Worm (Caenorhabditis elegans): ENCODE results near the gene pitr-5.

The pitr-5 gene

DNA sequence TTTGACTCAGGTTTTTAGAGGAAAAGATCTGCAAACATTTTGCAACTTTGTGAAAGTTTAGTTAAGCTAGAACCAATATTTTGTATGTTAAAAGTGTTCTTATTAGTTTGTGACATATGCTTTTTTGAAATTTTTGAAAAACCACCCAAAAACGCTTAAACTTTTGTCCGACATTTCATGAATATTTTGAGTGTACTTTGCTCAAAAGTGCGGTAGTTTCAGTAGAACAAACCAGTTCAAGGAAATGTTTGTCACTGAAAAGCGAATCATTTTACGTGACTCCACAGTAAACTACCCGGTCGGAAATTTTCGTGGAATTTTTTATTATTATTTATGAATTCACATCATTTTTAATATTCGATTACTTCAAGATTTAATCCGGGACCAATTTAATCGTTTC is at the start of gene pitr-5:
pitr-5 (plus strand) TSS at position 301 of the 400 bp plus-strand sequence.
- TF ChIP-seq aly-2 (tag; optimal IDR thresholded peaks at IDR 0.05): no peak
- TF ChIP-seq lin-15B (tag; optimal IDR thresholded peaks at IDR 0.05): no peak
- TF ChIP-seq jun-1 (tag; optimal IDR thresholded peaks at IDR 0.05): no peak
- TF ChIP-seq egl-27 (tag; optimal IDR thresholded peaks at IDR 0.05): no peak
- no peak for TF ChIP-seq ZK546.5 (tag; optimal IDR thresholded peaks at IDR 0.05)
- no peak for TF ChIP-seq egl-5 (tag; optimal IDR thresholded peaks at IDR 0.05)

DNA sequence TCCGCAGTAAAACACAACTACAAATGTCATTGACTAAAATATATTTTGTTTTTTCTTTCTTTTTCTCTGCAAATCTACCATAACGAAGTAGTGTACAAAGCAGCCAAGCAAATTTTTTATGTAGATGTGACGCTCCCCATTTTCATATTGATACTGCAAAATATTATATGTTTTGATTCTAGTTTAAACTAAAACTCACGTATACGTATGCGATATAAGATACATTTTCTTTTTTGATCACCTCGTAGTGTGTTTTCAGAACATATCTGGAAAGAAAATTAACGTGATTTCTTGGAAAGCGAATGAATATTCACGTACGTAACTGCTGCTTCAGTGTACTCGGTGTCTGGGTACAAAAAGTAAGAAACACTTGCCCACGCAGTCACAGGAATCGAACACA is 47.8 kb upstream of the pitr-5 start:
- TF ChIP-seq daf-12 (tag; optimal IDR thresholded peaks at IDR 0.05) (no peak), nhr-67 (tag; optimal IDR thresholded peaks at IDR 0.05) (no peak), nhr-25 (tag; optimal IDR thresholded peaks at IDR 0.05) (no peak), R02D3.7 (tag; optimal IDR thresholded peaks at IDR 0.05) (no peak), ama-1 (optimal IDR thresholded peaks at IDR 0.05) (no peak), fkh-10 (GFP tag; optimal IDR thresholded peaks at IDR 0.05) (no peak), elt-3 (tag; optimal IDR thresholded peaks at IDR 0.05) (no peak), zag-1 (tag; optimal IDR thresholded peaks at IDR 0.05) (no peak), skn-1 (tag; optimal IDR thresholded peaks at IDR 0.05) (no peak), nhr-12 (tag; optimal IDR thresholded peaks at IDR 0.05) (no peak), nhr-77 (tag; optimal IDR thresholded peaks at IDR 0.05) (no peak), tbx-2 (tag; optimal IDR thresholded peaks at IDR 0.05) (no peak), nhr-43 (tag; optimal IDR thresholded peaks at IDR 0.05; ENCODE audit: poor library complexity, severe bottlenecking) (no peak)

DNA sequence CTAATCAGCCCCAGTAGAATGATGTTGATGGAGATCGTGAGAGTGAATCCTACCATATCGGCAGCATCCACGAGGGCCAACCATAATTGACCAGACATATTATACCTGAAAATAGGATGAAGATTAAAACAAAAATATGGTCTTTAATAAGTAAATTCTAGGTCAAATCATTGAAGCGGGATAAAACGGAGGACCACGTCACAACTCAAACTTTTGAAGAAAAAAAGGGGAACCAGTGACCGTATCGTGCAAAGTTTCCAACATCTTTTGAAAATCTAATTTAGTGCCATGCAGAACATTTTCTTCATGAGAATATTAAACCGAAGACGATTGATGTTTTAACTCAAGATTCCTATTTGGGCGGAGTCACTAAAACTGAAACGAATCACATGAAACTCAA is 46.3 kb upstream of the pitr-5 start, which contains the start of gene str-112:
str-112 (minus strand) TSS at position 101 of the 400 bp plus-strand sequence.
- TF ChIP-seq ztf-11 (tag; optimal IDR thresholded peaks at IDR 0.05) (no peak), fos-1 (tag; optimal IDR thresholded peaks at IDR 0.05) (no peak), aly-2 (tag; optimal IDR thresholded peaks at IDR 0.05) (no peak), nhr-76 (tag; optimal IDR thresholded peaks at IDR 0.05) (no peak), ceh-28 (tag; optimal IDR thresholded peaks at IDR 0.05) (no peak), mdl-1 (tag; optimal IDR thresholded peaks at IDR 0.05) (no peak), ceh-9 (tag; optimal IDR thresholded peaks at IDR 0.05) (no peak), nhr-43 (tag; optimal IDR thresholded peaks at IDR 0.05; ENCODE audit: poor library complexity, severe bottlenecking) (no peak), pqm-1 (tag; optimal IDR thresholded peaks at IDR 0.05) (no peak), elt-3 (tag; optimal IDR thresholded peaks at IDR 0.05) (no peak), hmg-11 (tag; optimal IDR thresholded peaks at IDR 0.05) (no peak), skn-1 (tag; optimal IDR thresholded peaks at IDR 0.05) (no peak), snpc-4 (tag; optimal IDR thresholded peaks at IDR 0.05) (no peak), egl-27 (tag; optimal IDR thresholded peaks at IDR 0.05) (no peak), ama-1 (optimal IDR thresholded peaks at IDR 0.05) (no peak), elt-2 (tag; optimal IDR thresholded peaks at IDR 0.05) (no peak), jun-1 (tag; optimal IDR thresholded peaks at IDR 0.05) (no peak), unc-62 (GFP tag; optimal IDR thresholded peaks at IDR 0.05) (no peak), nhr-237 (tag; optimal IDR thresholded peaks at IDR 0.05) (no peak)

DNA sequence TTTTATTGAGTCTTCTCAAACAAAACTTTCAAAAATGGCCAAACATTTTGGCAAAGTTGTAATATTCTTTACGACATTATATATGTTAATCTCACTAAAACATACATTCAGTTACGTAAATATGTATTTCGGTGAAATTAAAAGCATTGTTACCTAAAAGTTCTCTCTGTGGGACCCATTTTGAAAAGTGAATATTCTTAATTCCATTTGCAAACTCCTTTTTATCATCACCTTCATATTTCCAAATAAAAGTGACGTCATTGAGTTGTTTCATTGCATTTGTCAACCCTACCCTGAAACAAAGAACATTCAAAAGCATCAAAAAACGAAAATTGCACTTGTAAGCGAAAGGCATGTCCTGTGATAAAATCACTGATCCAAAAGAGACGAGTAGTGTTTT is 44.3 kb upstream of the pitr-5 start:
- TF ChIP-seq ztf-11 (tag; optimal IDR thresholded peaks at IDR 0.05): no peak
- peak; percentile 7 for TF ChIP-seq pqm-1 (tag; optimal IDR thresholded peaks at IDR 0.05)

DNA sequence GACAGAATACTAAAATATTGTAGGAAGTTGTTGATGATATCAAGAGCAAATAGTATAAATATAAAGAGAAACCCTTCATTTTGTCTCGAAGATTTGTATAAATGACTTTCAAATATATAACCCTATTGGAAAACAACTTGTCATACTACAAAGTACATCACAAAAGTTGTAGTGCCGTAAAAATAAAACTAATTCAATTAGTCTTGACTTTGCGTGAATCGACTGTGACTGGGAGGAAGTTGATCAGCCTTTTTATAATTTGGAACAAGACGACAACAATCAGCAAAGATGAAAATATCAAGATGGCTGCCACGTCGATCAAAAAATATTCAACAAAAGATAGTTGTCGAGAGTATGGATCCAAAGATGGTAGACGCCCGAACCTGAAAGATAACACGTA is 42.8 kb upstream of the pitr-5 start, which contains the start of gene ugt-40:
ugt-40 (minus strand) TSS at position 101 of the 400 bp plus-strand sequence.
- no peak for TF ChIP-seq unc-62 (GFP tag; optimal IDR thresholded peaks at IDR 0.05)
- TF ChIP-seq hmg-11 (tag; optimal IDR thresholded peaks at IDR 0.05): no peak
- TF ChIP-seq nhr-23 (tag; optimal IDR thresholded peaks at IDR 0.05): no peak
- no peak for TF ChIP-seq nhr-43 (tag; optimal IDR thresholded peaks at IDR 0.05; ENCODE audit: poor library complexity, severe bottlenecking)
- TF ChIP-seq tbx-2 (tag; optimal IDR thresholded peaks at IDR 0.05): no peak
- no peak for TF ChIP-seq pha-4 (tag; optimal IDR thresholded peaks at IDR 0.05)
- TF ChIP-seq ama-1 (optimal IDR thresholded peaks at IDR 0.05): no peak
- no peak for TF ChIP-seq sea-2 (GFP tag; optimal IDR thresholded peaks at IDR 0.05)
- no peak for TF ChIP-seq fkh-2 (tag; optimal IDR thresholded peaks at IDR 0.05)
- no peak for TF ChIP-seq nhr-77 (tag; optimal IDR thresholded peaks at IDR 0.05)
- no peak for TF ChIP-seq elt-3 (tag; optimal IDR thresholded peaks at IDR 0.05)
- no peak for TF ChIP-seq lin-15B (tag; optimal IDR thresholded peaks at IDR 0.05)
- no peak for TF ChIP-seq nhr-12 (tag; optimal IDR thresholded peaks at IDR 0.05)
- no peak for TF ChIP-seq fkh-10 (GFP tag; optimal IDR thresholded peaks at IDR 0.05)
